Fruit fly (Drosophila melanogaster) whole organism, embryonic: ENCODE data around the gene Cpr11B.

ENCODE experiments used
- Bteb2 ChIP-seq: fragments of 200-800 bp; sonication (Bioruptor generic); optimal IDR thresholded peaks from 2 replicates; lab custom pipeline; 2016; ENCODE audit warnings: missing biosample characterization, missing genetic modification characterization
- CG10147 ChIP-seq: fragments of 200-800 bp; sonication (Bioruptor generic); optimal IDR thresholded peaks from 2 replicates; lab custom pipeline; 2019; ENCODE audit warnings: missing biosample characterization, mild to moderate bottlenecking, missing genetic modification characterization, moderate library complexity
- CG10209 ChIP-seq: fragments of 200-800 bp; sonication (Bioruptor generic); optimal IDR thresholded peaks from 3 replicates; lab custom pipeline; 2017; ENCODE audit warnings: missing biosample characterization, mild to moderate bottlenecking, missing genetic modification characterization, missing genetic modification reagents
- CG10979 ChIP-seq: fragments of 200-800 bp; sonication (Bioruptor generic); optimal IDR thresholded peaks from 2 replicates; lab custom pipeline; 2018; ENCODE audit warnings: missing biosample characterization, mild to moderate bottlenecking, missing genetic modification characterization, moderate library complexity
- CG11504 ChIP-seq: fragments of 200-800 bp; sonication (Bioruptor generic); optimal IDR thresholded peaks from 3 replicates; lab custom pipeline; 2019; ENCODE audit warnings: missing biosample characterization, mild to moderate bottlenecking, missing genetic modification characterization, moderate library complexity
- CG12236 ChIP-seq: fragments of 200-800 bp; sonication (Bioruptor generic); optimal IDR thresholded peaks from 2 replicates; lab custom pipeline; 2016; ENCODE audit warnings: missing biosample characterization, missing genetic modification characterization
- CG12299 ChIP-seq: fragments of 200-800 bp; sonication (Bioruptor generic); optimal IDR thresholded peaks from 2 replicates; lab custom pipeline; 2018; ENCODE audit warnings: missing biosample characterization, mild to moderate bottlenecking, missing genetic modification characterization
- CG14014 ChIP-seq: fragments of 200-800 bp; sonication (Bioruptor generic); IDR thresholded peaks from 2 replicates; pipeline ENCODE4 v1.3.6; 2022; ENCODE audit warnings: missing biosample characterization, missing genetic modification characterization
- CG17912 ChIP-seq: fragments of 200-800 bp; sonication (Bioruptor generic); optimal IDR thresholded peaks from 2 replicates; lab custom pipeline; 2018; ENCODE audit warnings: missing biosample characterization, mild to moderate bottlenecking, missing genetic modification characterization
- CG18619 ChIP-seq: fragments of 200-800 bp; sonication (Bioruptor generic); optimal IDR thresholded peaks from 3 replicates; lab custom pipeline; 2017; ENCODE audit warnings: missing biosample characterization, mild to moderate bottlenecking, missing genetic modification characterization
- CG3838 ChIP-seq: fragments of 200-800 bp; sonication (Bioruptor generic); optimal IDR thresholded peaks from 3 replicates; lab custom pipeline; 2016; ENCODE audit warnings: missing biosample characterization, missing genetic modification characterization
- CG3995 ChIP-seq: fragments of 200-800 bp; sonication (Bioruptor generic); optimal IDR thresholded peaks from 3 replicates; lab custom pipeline; 2016; ENCODE audit warnings: missing biosample characterization, missing genetic modification characterization
- CG6272 ChIP-seq: fragments of 200-800 bp; sonication (Bioruptor generic); IDR thresholded peaks from 2 replicates; pipeline ENCODE4 v1.3.6; 2022; ENCODE audit warnings: missing biosample characterization, missing genetic modification characterization
- CG6654 ChIP-seq: fragments of 200-800 bp; sonication (Bioruptor generic); optimal IDR thresholded peaks from 2 replicates; lab custom pipeline; 2017; ENCODE audit warnings: missing biosample characterization, mild to moderate bottlenecking, missing genetic modification characterization
- CG8359 ChIP-seq: fragments of 200-800 bp; sonication (Bioruptor generic); optimal IDR thresholded peaks from 2 replicates; lab custom pipeline; 2017; ENCODE audit warnings: missing biosample characterization, mild to moderate bottlenecking, missing genetic modification characterization, borderline replicate concordance
- CG8388 ChIP-seq: fragments of 200-800 bp; sonication (Bioruptor generic); optimal IDR thresholded peaks from 2 replicates; lab custom pipeline; 2019; ENCODE audit warnings: missing biosample characterization, mild to moderate bottlenecking, missing genetic modification characterization, moderate library complexity
- CG8924 ChIP-seq: fragments of 200-800 bp; optimal IDR thresholded peaks from 3 replicates; lab custom pipeline; 2019; ENCODE audit warnings: missing biosample characterization, mild to moderate bottlenecking, missing genetic modification characterization, moderate library complexity
- CG8944 ChIP-seq: fragments of 200-800 bp; sonication (Bioruptor generic); optimal IDR thresholded peaks from 3 replicates; lab custom pipeline; 2016; ENCODE audit warnings: missing biosample characterization, missing genetic modification characterization
- CG9437 ChIP-seq: fragments of 200-800 bp; sonication (Bioruptor generic); optimal IDR thresholded peaks from 2 replicates; lab custom pipeline; 2018; ENCODE audit warnings: missing biosample characterization, mild to moderate bottlenecking, missing genetic modification characterization
- D19A ChIP-seq: fragments of 200-800 bp; optimal IDR thresholded peaks from 3 replicates; lab custom pipeline; 2019; ENCODE audit warnings: missing biosample characterization, mild to moderate bottlenecking, missing genetic modification characterization, moderate library complexity
- Drgx ChIP-seq: fragments of 200-800 bp; sonication (Bioruptor generic); IDR thresholded peaks from 2 replicates; pipeline ENCODE4 v1.3.6; 2022; ENCODE audit warnings: missing biosample characterization, missing genetic modification characterization
- E2f1 ChIP-seq: fragments of 200-800 bp; sonication (Bioruptor generic); IDR thresholded peaks from 2 replicates; pipeline ENCODE4 v1.3.6; 2022; ENCODE audit warnings: missing biosample characterization, missing genetic modification characterization
- E2f2 ChIP-seq: fragments of 200-800 bp; sonication (Bioruptor generic); IDR thresholded peaks from 2 replicates; pipeline ENCODE4 v1.3.6; 2022; ENCODE audit warnings: missing biosample characterization, missing genetic modification characterization
- Hand ChIP-seq: fragments of 200-800 bp; sonication (Bioruptor generic); optimal IDR thresholded peaks from 2 replicates; lab custom pipeline; 2017; ENCODE audit warnings: mild to moderate bottlenecking, missing biosample characterization, missing genetic modification reagents, missing genetic modification characterization
- Rx ChIP-seq: fragments of 200-800 bp; sonication (Bioruptor generic); IDR thresholded peaks from 2 replicates; pipeline ENCODE4 v1.3.6; 2022; ENCODE audit warnings: missing biosample characterization, missing genetic modification characterization
- ab ChIP-seq: fragments of 200-800 bp; sonication (Bioruptor generic); optimal IDR thresholded peaks from 2 replicates; lab custom pipeline; 2016; ENCODE audit warnings: missing biosample characterization, missing genetic modification characterization
- ato ChIP-seq: fragments of 200-800 bp; sonication (Bioruptor generic); IDR thresholded peaks from 2 replicates; pipeline ENCODE4 v1.3.6; 2022; ENCODE audit warnings: missing biosample characterization, missing genetic modification characterization; ENCODE audit not compliant: partially characterized antibody
- btn ChIP-seq: fragments of 200-800 bp; sonication (Bioruptor generic); optimal IDR thresholded peaks from 2 replicates; lab custom pipeline; 2016; ENCODE audit warnings: missing biosample characterization, missing genetic modification characterization
- da ChIP-seq: fragments of 200-800 bp; sonication (Bioruptor generic); optimal IDR thresholded peaks from 2 replicates; lab custom pipeline; 2016; ENCODE audit warnings: missing biosample characterization, missing genetic modification characterization
- dimm ChIP-seq: fragments of 200-800 bp; sonication (Bioruptor generic); IDR thresholded peaks from 2 replicates; pipeline ENCODE4 v1.3.6; 2022; ENCODE audit warnings: missing biosample characterization, missing genetic modification characterization
- grau ChIP-seq: fragments of 200-800 bp; optimal IDR thresholded peaks from 3 replicates; lab custom pipeline; 2019; ENCODE audit warnings: missing biosample characterization, mild to moderate bottlenecking, missing genetic modification characterization, moderate library complexity
- hbn ChIP-seq: fragments of 200-800 bp; sonication (Bioruptor generic); IDR thresholded peaks from 2 replicates; pipeline ENCODE4 v1.3.6; 2022; ENCODE audit warnings: missing biosample characterization, missing genetic modification characterization; ENCODE audit not compliant: partially characterized antibody
- jumu ChIP-seq: fragments of 200-800 bp; sonication (Bioruptor generic); optimal IDR thresholded peaks from 3 replicates; lab custom pipeline; 2016; ENCODE audit warnings: missing biosample characterization, missing genetic modification characterization
- lab ChIP-seq: fragments of 200-800 bp; sonication (Bioruptor generic); optimal IDR thresholded peaks from 3 replicates; lab custom pipeline; 2017; ENCODE audit warnings: missing biosample characterization, missing genetic modification characterization, mild to moderate bottlenecking, moderate library complexity, missing genetic modification reagents
- lov ChIP-seq, 2 experiments: fragments of 200-800 bp in 1 of 2; fragments of >200 bp in 1 of 2; sonication (Bioruptor generic) in 1 of 2; IDR thresholded peaks in 1 of 2; optimal IDR thresholded peaks in 1 of 2; 2 replicates in 1 of 2; 3 replicates in 1 of 2; pipeline versions ENCODE4 v1.3.6 to Lab custom; 2017 to 2022; ENCODE audit warnings: missing biosample characterization in 1 of 2, missing genetic modification characterization in 1 of 2
- nau ChIP-seq: fragments of 200-800 bp; sonication (Bioruptor generic); optimal IDR thresholded peaks from 3 replicates; lab custom pipeline; 2017; ENCODE audit warnings: missing biosample characterization, mild to moderate bottlenecking, missing genetic modification characterization, missing genetic modification reagents
- nerfin-1 ChIP-seq: fragments of 200-800 bp; sonication (Bioruptor generic); optimal IDR thresholded peaks from 3 replicates; lab custom pipeline; 2019; ENCODE audit warnings: missing biosample characterization, mild to moderate bottlenecking, missing genetic modification characterization, moderate library complexity
- odd ChIP-seq: fragments of 200-800 bp; sonication (Bioruptor generic); optimal IDR thresholded peaks from 2 replicates; lab custom pipeline; 2017; ENCODE audit warnings: missing biosample characterization, mild to moderate bottlenecking, missing genetic modification characterization
- org-1 ChIP-seq: fragments of 200-800 bp; sonication (Bioruptor generic); optimal IDR thresholded peaks from 2 replicates; lab custom pipeline; 2017; ENCODE audit warnings: missing biosample characterization, missing genetic modification characterization
- sd ChIP-seq: fragments of 200-800 bp; sonication (Bioruptor generic); optimal IDR thresholded peaks from 3 replicates; lab custom pipeline; 2018; ENCODE audit warnings: missing biosample characterization, mild to moderate bottlenecking, missing genetic modification characterization, moderate library complexity
- sens ChIP-seq: fragments of 200-800 bp; sonication (Bioruptor generic); peaks from one replicate; lab custom pipeline; 2016; ENCODE audit warnings: missing biosample characterization, missing genetic modification characterization
- sna ChIP-seq: fragments of 200-800 bp; sonication (Bioruptor generic); IDR thresholded peaks from 2 replicates; pipeline ENCODE4 v1.3.6; 2022; ENCODE audit warnings: missing biosample characterization, missing genetic modification characterization; ENCODE audit not compliant: partially characterized antibody
- ssp ChIP-seq: fragments of 200-800 bp; sonication (Bioruptor generic); IDR thresholded peaks from 2 replicates; pipeline ENCODE4 v1.3.6; 2022; ENCODE audit warnings: missing biosample characterization, missing genetic modification characterization
- tio ChIP-seq: fragments of 200-800 bp; sonication (Bioruptor generic); optimal IDR thresholded peaks from 2 replicates; lab custom pipeline; 2017; ENCODE audit warnings: missing biosample characterization, missing genetic modification characterization, inconsistent platforms
- trh ChIP-seq: fragments of 200-800 bp; sonication (Bioruptor generic); optimal IDR thresholded peaks from 2 replicates; lab custom pipeline; 2016; ENCODE audit warnings: missing biosample characterization, missing genetic modification characterization
- unpg ChIP-seq: fragments of 200-800 bp; sonication (Bioruptor generic); optimal IDR thresholded peaks from 3 replicates; lab custom pipeline; 2018; ENCODE audit warnings: missing biosample characterization, mild to moderate bottlenecking, missing genetic modification characterization, moderate library complexity
- zfh1 ChIP-seq: fragments of 200-800 bp; sonication (Bioruptor generic); IDR thresholded peaks from 3 replicates; pipeline ENCODE4 v1.3.6; 2022; ENCODE audit warnings: missing biosample characterization, missing genetic modification characterization

Gene Cpr11B

dm6 chrX:12510750-12511649 is 41.9 kb upstream of the Cpr11B start (continued):
- TF ChIP-seq D19A = peak; percentile 62
- TF ChIP-seq Drgx (GFP tag; lab: Robert Waterston, UW) = peak; percentile 87
- peak; percentile 65 for TF ChIP-seq CG12299 (tag; lab: Kevin White, UChicago)
- TF ChIP-seq ato (GFP tag; lab: Robert Waterston, UW) = no peak
- peak; percentile 70 for TF ChIP-seq org-1 (GFP tag; lab: Kevin White, UChicago)
- TF ChIP-seq CG14014 (GFP tag; lab: Robert Waterston, UW) = peak; percentile 66; the same call in 1 of the 2 replicates
- TF ChIP-seq CG18619 (GFP tag; lab: Kevin White, UChicago) = peak; percentile 57
- no peak for TF ChIP-seq CG17912 (GFP tag; lab: Kevin White, UChicago)
- peak; percentile 53 for TF ChIP-seq grau (tag; lab: Kevin White, UChicago)
- peak; percentile 47; the same call in 1 of the 2 replicates for TF ChIP-seq dimm (GFP tag; lab: Robert Waterston, UW)
- TF ChIP-seq trh (GFP tag; lab: Kevin White, UChicago) = peak; percentile 45
- peak; percentile 63 for TF ChIP-seq CG3995 (GFP tag; lab: Kevin White, UChicago)
- TF ChIP-seq E2f2 (GFP tag; lab: Robert Waterston, UW) = peak; percentile 53; the same call in 1 of the 2 replicates
- TF ChIP-seq odd (GFP tag; lab: Kevin White, UChicago) = peak; percentile 28
- TF ChIP-seq btn (GFP tag; lab: Kevin White, UChicago) = peak; percentile 68
- TF ChIP-seq nerfin-1 (tag; lab: Kevin White, UChicago) = peak; percentile 75
- peak; percentile 49 for TF ChIP-seq CG8924 (tag; lab: Kevin White, UChicago)
- 0 out of 2 replicates have a peak, but pooled peaks have one; percentile 19 for TF ChIP-seq Rx (GFP tag; lab: Robert Waterston, UW)
- peak; percentile 64 for TF ChIP-seq Bteb2 (GFP tag; lab: Kevin White, UChicago)
- TF ChIP-seq sna (GFP tag; lab: Robert Waterston, UW) = no peak
- peak; percentile 33 for TF ChIP-seq da (GFP tag; lab: Kevin White, UChicago)
- peak; percentile 89 for TF ChIP-seq unpg (GFP tag; lab: Kevin White, UChicago)
- TF ChIP-seq CG11504 = peak; percentile 85
- peak; percentile 25 for TF ChIP-seq nau (GFP tag; lab: Kevin White, UChicago)
- peak; percentile 68 for TF ChIP-seq CG6272
- peak; percentile 50 for TF ChIP-seq CG9437 (GFP tag; lab: Kevin White, UChicago)
- TF ChIP-seq lov (optimal IDR thresholded peaks at IDR 0.05; lab: Kevin White, UChicago) = no peak
- no peak for TF ChIP-seq lov (GFP tag; IDR thresholded peaks at IDR 0.05; lab: Robert Waterston, UW)
- peak; percentile 41 for TF ChIP-seq CG10147 (GFP tag; lab: Kevin White, UChicago)
- TF ChIP-seq lab (GFP tag; lab: Kevin White, UChicago) = peak; percentile 78
- TF ChIP-seq sens (GFP tag; lab: Kevin White, UChicago) = peak; percentile 98
- no peak for TF ChIP-seq hbn (GFP tag; lab: Robert Waterston, UW)
- peak; percentile 66 for TF ChIP-seq tio (GFP tag; lab: Kevin White, UChicago)
- TF ChIP-seq sd = peak; percentile 12
- TF ChIP-seq CG8359 (GFP tag; lab: Kevin White, UChicago) = peak; percentile 59
- TF ChIP-seq zfh1 (GFP tag; lab: Robert Waterston, UW) = peak; percentile 84
- peak; percentile 21 for TF ChIP-seq CG12236 (GFP tag; lab: Kevin White, UChicago)
- no peak for TF ChIP-seq ab (GFP tag; lab: Kevin White, UChicago)
- TF ChIP-seq jumu (GFP tag; lab: Kevin White, UChicago) = peak; percentile 56
- TF ChIP-seq CG8388 (GFP tag; lab: Kevin White, UChicago) = peak; percentile 86
- peak; percentile 92 for TF ChIP-seq CG10979 (tag; lab: Kevin White, UChicago)
- peak; percentile 75 for TF ChIP-seq CG10209 (GFP tag; lab: Kevin White, UChicago)
- TF ChIP-seq CG3838 (GFP tag; lab: Kevin White, UChicago) = no peak
- peak; percentile 54 for TF ChIP-seq CG8944 (GFP tag; lab: Kevin White, UChicago)
- peak; percentile 52; the same call in 1 of the 2 replicates for TF ChIP-seq E2f1 (GFP tag; lab: Robert Waterston, UW)
- TF ChIP-seq CG6654 (GFP tag; lab: Kevin White, UChicago) = peak; percentile 50
- peak; percentile 54; the same call in 1 of the 2 replicates for TF ChIP-seq ssp (GFP tag; lab: Robert Waterston, UW)
- no peak for TF ChIP-seq Hand
